Worm (Caenorhabditis elegans) whole organism, midembryonic: ENCODE results near the gene mys-1.

ENCODE experiments used
- T22C8.4 ChIP-seq: fragments of 200-800 bp; sonication (Bioruptor generic); IDR thresholded peaks from 2 replicates; pipeline ENCODE4 v1.3.6; 2022; ENCODE audit warnings: missing genetic modification characterization, missing compliant biosample characterization
- cog-1 ChIP-seq: sonication (generic microtip); optimal IDR thresholded peaks from 2 replicates; lab custom pipeline; 2016; ENCODE audit warnings: missing genetic modification characterization, missing compliant biosample characterization
- flt-1 ChIP-seq: fragments of 200-800 bp; sonication (Bioruptor generic); IDR thresholded peaks from 2 replicates; pipeline ENCODE4 v1.3.6; 2022; ENCODE audit warnings: missing genetic modification characterization, missing compliant biosample characterization

DNA sequence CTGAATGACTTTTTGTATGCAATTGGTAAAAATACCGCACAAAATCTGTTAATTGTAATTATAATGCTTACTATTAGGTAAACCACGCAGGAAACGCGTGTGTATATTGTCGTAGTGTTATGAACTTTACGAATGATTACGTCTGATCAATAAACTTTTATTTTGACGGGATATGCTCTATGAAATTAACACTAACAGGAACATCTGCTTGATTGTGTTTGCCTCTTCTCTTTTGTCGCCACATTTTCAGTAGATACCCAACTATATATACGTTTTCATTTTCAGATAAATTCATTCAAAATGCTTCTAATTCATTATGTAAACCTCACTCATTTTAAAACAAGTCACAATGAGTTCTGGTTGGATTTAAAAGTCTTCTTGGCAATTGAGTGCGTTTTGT lies 47.8 kb upstream of the mys-1 start, which contains the start of gene sre-10:
- TF ChIP-seq T22C8.4 (no peak), cog-1 (tag; lab: Kevin White, UChicago) (no peak), flt-1 (no peak)
